Worm (Caenorhabditis elegans): ENCODE results near the gene Y39A1A.9.

DNA sequence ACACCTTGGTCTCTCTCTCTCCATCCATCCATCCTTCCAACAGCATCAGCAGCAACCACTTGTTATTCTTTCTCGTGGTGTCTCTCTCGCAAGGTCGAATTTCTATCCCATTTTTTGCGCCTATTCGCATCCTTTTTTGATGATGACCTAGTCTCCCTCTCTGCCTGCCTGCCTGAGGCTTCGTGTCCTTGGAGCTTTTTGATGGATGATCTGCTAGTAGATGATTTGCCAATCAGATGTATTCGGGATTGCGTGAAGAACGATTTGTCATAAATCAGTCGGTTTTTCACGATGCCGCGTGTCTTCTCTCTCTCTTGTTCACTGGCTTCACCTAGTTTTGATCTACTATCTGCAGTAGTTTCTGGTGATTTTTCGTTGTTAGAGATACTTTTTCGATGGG is 28.0 kb upstream of the Y39A1A.9 start:
- no peak for TF ChIP-seq W03F9.2 (tag; optimal IDR thresholded peaks at IDR 0.05)
- TF ChIP-seq him-1 (tag; optimal IDR thresholded peaks at IDR 0.05): no peak

All from whole organism, L4/young adult.